Worm (Caenorhabditis elegans): ENCODE data around the gene C14C6.8.

- TF ChIP-seq dmd-9 (GFP tag; IDR thresholded peaks at IDR 0.05), result no peak
- no peak for TF ChIP-seq lsy-2 (tag; optimal IDR thresholded peaks at IDR 0.05)
- TF ChIP-seq ceh-82 (tag; optimal IDR thresholded peaks at IDR 0.05), result no peak
- no peak for TF ChIP-seq nhr-76 (tag; optimal IDR thresholded peaks at IDR 0.05)
- TF ChIP-seq daf-16 (GFP tag; optimal IDR thresholded peaks at IDR 0.05), result no peak
- no peak for TF ChIP-seq daf-16 (tag; optimal IDR thresholded peaks at IDR 0.05)
- no peak for TF ChIP-seq fkh-10 (GFP tag; optimal IDR thresholded peaks at IDR 0.05)
- no peak for TF ChIP-seq spr-1 (tag; optimal IDR thresholded peaks at IDR 0.05)
- no peak for TF ChIP-seq ceh-62 (tag; optimal IDR thresholded peaks at IDR 0.05)
- TF ChIP-seq ZK546.5 (tag; optimal IDR thresholded peaks at IDR 0.05), result no peak
- no peak for TF ChIP-seq rbr-2 (tag; optimal IDR thresholded peaks at IDR 0.05)
- TF ChIP-seq aha-1 (tag), result peak; percentile 41
- TF ChIP-seq pha-4 (GFP tag; IDR thresholded peaks at IDR 0.05), result no peak
- TF ChIP-seq pha-4 (tag; optimal IDR thresholded peaks at IDR 0.05), result no peak
- TF ChIP-seq nhr-237 (tag; optimal IDR thresholded peaks at IDR 0.05), result no peak
These were observed 45.7 kb upstream of the C14C6.8 start for ce11 chrV:598626-599025.

Data from whole organism, L4 larva.